Worm (Caenorhabditis elegans): ENCODE data around the gene T12D8.10.

Gene T12D8.10

DNA sequence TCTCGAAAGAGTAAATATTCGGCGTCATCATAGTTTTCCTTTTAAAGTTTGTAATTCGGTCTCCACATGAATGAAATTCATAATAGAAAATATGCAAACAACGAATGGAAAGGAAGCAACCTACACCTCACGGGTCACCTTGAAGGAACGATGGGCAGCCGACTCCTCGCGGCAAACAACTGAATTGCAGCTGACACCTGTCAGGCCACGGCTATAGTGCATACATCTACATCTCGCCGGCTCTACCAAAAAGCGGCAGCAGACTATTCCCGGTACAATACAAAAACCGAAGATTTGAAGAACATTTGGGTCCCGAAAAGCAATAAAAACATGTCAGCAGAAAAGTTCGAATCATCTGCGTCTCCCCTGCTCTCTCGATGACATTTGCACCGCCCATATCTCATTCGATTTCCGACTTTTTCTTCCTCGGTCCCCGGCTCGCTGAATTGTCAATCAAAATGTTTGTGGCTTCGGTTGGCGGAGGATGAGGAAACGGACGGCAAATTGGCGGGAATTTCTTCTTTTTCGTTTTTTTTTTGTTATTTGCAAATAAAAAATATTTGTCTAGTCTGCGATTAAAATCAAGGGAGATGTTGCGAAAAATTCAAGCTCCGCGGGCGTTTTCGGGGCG, 6.3 kb downstream of the T12D8.10 start:
- TF ChIP-seq hmg-20 (GFP tag; IDR thresholded peaks at IDR 0.05), result no peak
- TF ChIP-seq nhr-179 (tag; optimal IDR thresholded peaks at IDR 0.05), result no peak
- no peak for TF ChIP-seq hsf-1 (GFP tag; IDR thresholded peaks at IDR 0.05)
- TF ChIP-seq hrde-1 (tag; optimal IDR thresholded peaks at IDR 0.05; ENCODE audit: borderline replicate concordance), result no peak
- peak; percentile 70 for TF ChIP-seq zfh-2 (GFP tag; conservative IDR thresholded peaks at IDR 0.05)
- TF ChIP-seq unc-62 (GFP tag; optimal IDR thresholded peaks at IDR 0.05), result no peak
- TF ChIP-seq Y79H2A.3 (GFP tag; conservative IDR thresholded peaks at IDR 0.05), result no peak
- TF ChIP-seq ceh-91 (GFP tag; IDR thresholded peaks at IDR 0.05), result no peak
- TF ChIP-seq dpl-1 (GFP tag; optimal IDR thresholded peaks at IDR 0.05), result no peak
- TF ChIP-seq ceh-100 (GFP tag; IDR thresholded peaks at IDR 0.05), result no peak
- no peak for TF ChIP-seq C17E4.6 (GFP tag; IDR thresholded peaks at IDR 0.05)
- 0 out of 2 replicates have a peak, but pooled peaks have one; percentile 37 for TF ChIP-seq cebp-2 (GFP tag; IDR thresholded peaks at IDR 0.05)
- TF ChIP-seq T07F8.4 (tag; optimal IDR thresholded peaks at IDR 0.05), result no peak
- no peak for TF ChIP-seq snpc-4 (GFP tag; optimal IDR thresholded peaks at IDR 0.05)
- peak in 2 of 4 experiments; percentile 17 to 51 for TF ChIP-seq snpc-4 (tag; optimal IDR thresholded peaks at IDR 0.05)
- no peak for TF ChIP-seq egl-44 (GFP tag; IDR thresholded peaks at IDR 0.05)
- TF ChIP-seq attf-6 (GFP tag; IDR thresholded peaks at IDR 0.05), result no peak
- TF ChIP-seq lin-54 (GFP tag; optimal IDR thresholded peaks at IDR 0.05), result no peak
- TF ChIP-seq ceh-40 (GFP tag; IDR thresholded peaks at IDR 0.05), result no peak
- no peak for TF ChIP-seq ztf-18 (tag; optimal IDR thresholded peaks at IDR 0.05)
- TF ChIP-seq F55B11.4 (tag; optimal IDR thresholded peaks at IDR 0.05; ENCODE audit: borderline replicate concordance, insufficient read depth), result no peak
- peak in 1 of 3 experiments; percentile 21 for TF ChIP-seq lin-35 (GFP tag; optimal IDR thresholded peaks at IDR 0.05)
- TF ChIP-seq F22D6.2 (tag; optimal IDR thresholded peaks at IDR 0.05), result no peak
- TF ChIP-seq B0019.2 (GFP tag; conservative IDR thresholded peaks at IDR 0.05), result no peak
- TF ChIP-seq tlf-1 (GFP tag; optimal IDR thresholded peaks at IDR 0.05), result no peak
- no peak for TF ChIP-seq lsl-1 (GFP tag; optimal IDR thresholded peaks at IDR 0.05)
- TF ChIP-seq ceh-27 (GFP tag; optimal IDR thresholded peaks at IDR 0.05), result no peak

DNA sequence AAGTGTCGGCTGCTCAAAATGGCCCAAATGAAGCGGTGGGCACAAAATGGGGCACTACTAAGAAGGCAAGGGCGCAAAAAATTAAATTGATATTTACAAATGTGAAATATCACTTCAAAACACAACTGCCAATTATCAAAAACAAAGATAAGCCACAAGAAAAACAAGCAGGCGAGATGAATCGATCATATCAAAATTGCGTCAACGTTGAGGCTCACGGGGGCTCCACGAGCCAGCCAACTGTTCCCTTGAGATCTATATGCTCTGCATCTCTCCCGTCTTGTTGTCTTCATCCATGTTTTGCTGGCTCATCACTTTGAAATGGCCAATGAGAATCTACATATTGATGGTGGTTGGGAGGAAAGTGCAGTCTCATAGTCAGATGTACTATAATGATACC, 6.9 kb downstream of the T12D8.10 start:
- TF ChIP-seq snpc-4 (GFP tag; optimal IDR thresholded peaks at IDR 0.05) (no peak), snpc-4 (tag; optimal IDR thresholded peaks at IDR 0.05) (peak in 1 of 4 experiments; percentile 1), hlh-26 (GFP tag; conservative IDR thresholded peaks at IDR 0.05) (no peak)

DNA sequence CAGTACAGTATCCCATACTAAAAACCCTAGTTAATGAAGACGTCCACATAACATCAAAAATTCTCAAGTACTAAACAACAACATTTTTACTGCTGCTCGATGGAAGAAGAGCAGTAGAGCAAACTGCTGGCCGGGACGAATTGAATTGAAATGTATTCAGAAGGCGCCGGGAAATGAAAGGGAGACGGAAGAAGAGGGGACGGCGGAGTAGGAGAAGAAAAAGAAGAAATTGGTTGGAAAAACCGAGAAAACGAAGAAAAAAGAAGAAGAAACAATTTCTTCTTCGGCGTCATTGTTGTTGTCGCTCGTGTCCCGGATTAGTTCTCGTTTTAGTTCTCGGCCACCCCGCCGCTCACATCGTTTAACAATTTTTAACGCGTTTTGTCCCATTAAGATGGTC, 8.3 kb downstream of the T12D8.10 start:
- TF ChIP-seq F22D6.2 (tag; optimal IDR thresholded peaks at IDR 0.05) (no peak), ceh-58 (GFP tag; IDR thresholded peaks at IDR 0.05) (no peak), F23B12.7 (tag; optimal IDR thresholded peaks at IDR 0.05; ENCODE audit: insufficient read depth) (no peak), B0336.3 (GFP tag; IDR thresholded peaks at IDR 0.05) (no peak), F39B2.1 (GFP tag; IDR thresholded peaks at IDR 0.05) (no peak), Y95B8A.8 (GFP tag; IDR thresholded peaks at IDR 0.05) (no peak), lir-1 (GFP tag; conservative IDR thresholded peaks at IDR 0.05) (no peak), dox-1 (GFP tag; IDR thresholded peaks at IDR 0.05) (no peak), ceh-40 (GFP tag; IDR thresholded peaks at IDR 0.05) (no peak), unc-130 (GFP tag; optimal IDR thresholded peaks at IDR 0.05) (no peak), atf-7 (tag; optimal IDR thresholded peaks at IDR 0.05) (no peak)

Data from whole organism, young adult.